Fruit fly (Drosophila melanogaster) whole organism, embryonic: Measurements from ENCODE around the gene CG3862.

ENCODE experiments used
- Abd-B ChIP-seq: fragments of 200-800 bp; sonication (Bioruptor generic); optimal IDR thresholded peaks from 2 replicates; lab custom pipeline; 2018; ENCODE audit warnings: missing biosample characterization, mild to moderate bottlenecking, missing genetic modification characterization, moderate library complexity
- Ada2b ChIP-seq: fragments of 200-800 bp; sonication (Bioruptor generic); IDR thresholded peaks from 2 replicates; pipeline ENCODE4 v1.3.6; 2022; ENCODE audit warnings: missing biosample characterization, missing genetic modification characterization
- CG10979 ChIP-seq: fragments of 200-800 bp; sonication (Bioruptor generic); optimal IDR thresholded peaks from 2 replicates; lab custom pipeline; 2018; ENCODE audit warnings: missing biosample characterization, mild to moderate bottlenecking, missing genetic modification characterization, moderate library complexity
- CG11504 ChIP-seq: fragments of 200-800 bp; sonication (Bioruptor generic); optimal IDR thresholded peaks from 3 replicates; lab custom pipeline; 2019; ENCODE audit warnings: missing biosample characterization, mild to moderate bottlenecking, missing genetic modification characterization, moderate library complexity
- CG12219 ChIP-seq: fragments of 200-800 bp; sonication (Bioruptor generic); optimal IDR thresholded peaks from 3 replicates; lab custom pipeline; 2018; ENCODE audit warnings: missing biosample characterization, mild to moderate bottlenecking, missing genetic modification characterization
- CG12769 ChIP-seq: fragments of 200-800 bp; sonication (Bioruptor generic); optimal IDR thresholded peaks from 2 replicates; lab custom pipeline; 2019; ENCODE audit warnings: missing biosample characterization, mild to moderate bottlenecking, missing genetic modification characterization, moderate library complexity
- CG14050 ChIP-seq: fragments of 200-800 bp; sonication (Bioruptor generic); IDR thresholded peaks from 3 replicates; pipeline ENCODE4 v1.3.6; 2022; ENCODE audit warnings: missing biosample characterization, missing genetic modification characterization
- CG14965 ChIP-seq: fragments of 200-800 bp; sonication (Bioruptor generic); optimal IDR thresholded peaks from 2 replicates; lab custom pipeline; 2016; ENCODE audit warnings: missing biosample characterization, missing genetic modification characterization, borderline replicate concordance
- CG15011 ChIP-seq: fragments of 200-800 bp; sonication (Bioruptor generic); optimal IDR thresholded peaks from 3 replicates; lab custom pipeline; 2018; ENCODE audit warnings: missing biosample characterization, mild to moderate bottlenecking, missing genetic modification characterization
- CG1603 ChIP-seq: fragments of 200-800 bp; sonication (Bioruptor generic); optimal IDR thresholded peaks from 2 replicates; lab custom pipeline; 2019; ENCODE audit warnings: missing biosample characterization, mild to moderate bottlenecking, missing genetic modification characterization, moderate library complexity
- CG1647 ChIP-seq: fragments of 200-800 bp; sonication (Bioruptor generic); optimal IDR thresholded peaks from 3 replicates; lab custom pipeline; 2016; ENCODE audit warnings: missing biosample characterization, missing genetic modification characterization
- CG17359 ChIP-seq: fragments of 200-800 bp; sonication (Bioruptor generic); optimal IDR thresholded peaks from 3 replicates; lab custom pipeline; 2018; ENCODE audit warnings: missing biosample characterization, mild to moderate bottlenecking, missing genetic modification characterization, moderate library complexity
- CG2199 ChIP-seq: fragments of 200-800 bp; sonication (Bioruptor generic); IDR thresholded peaks from 3 replicates; pipeline ENCODE4 v1.3.6; 2022; ENCODE audit warnings: missing biosample characterization, missing genetic modification characterization
- CG31441 ChIP-seq: fragments of 200-800 bp; sonication (Bioruptor generic); IDR thresholded peaks from 2 replicates; pipeline ENCODE4 v1.3.6; 2022; ENCODE audit warnings: missing biosample characterization, missing genetic modification characterization
- CG34224 ChIP-seq: fragments of 200-800 bp; sonication (Bioruptor generic); IDR thresholded peaks from 3 replicates; pipeline ENCODE4 v1.3.6; 2022; ENCODE audit warnings: missing biosample characterization, missing genetic modification characterization; ENCODE audit not compliant: partially characterized antibody
- CG34376 ChIP-seq: fragments of 200-800 bp; sonication (Bioruptor generic); optimal IDR thresholded peaks from 2 replicates; lab custom pipeline; 2018; ENCODE audit warnings: missing biosample characterization, mild to moderate bottlenecking, missing genetic modification characterization
- CG3838 ChIP-seq: fragments of 200-800 bp; sonication (Bioruptor generic); optimal IDR thresholded peaks from 3 replicates; lab custom pipeline; 2016; ENCODE audit warnings: missing biosample characterization, missing genetic modification characterization
- CG4282 ChIP-seq: fragments of 200-800 bp; sonication (Bioruptor generic); optimal IDR thresholded peaks from 2 replicates; lab custom pipeline; 2016; ENCODE audit warnings: missing biosample characterization, missing genetic modification characterization
- CG4617 ChIP-seq: fragments of 200-800 bp; sonication (Bioruptor generic); optimal IDR thresholded peaks from 3 replicates; lab custom pipeline; 2016; ENCODE audit warnings: missing biosample characterization, missing genetic modification characterization, borderline replicate concordance
- CG4854 ChIP-seq: fragments of 200-800 bp; sonication (Bioruptor generic); optimal IDR thresholded peaks from 2 replicates; lab custom pipeline; 2016; ENCODE audit warnings: missing biosample characterization, missing genetic modification characterization, inconsistent platforms
- CG6254 ChIP-seq: fragments of 200-800 bp; sonication (Bioruptor generic); optimal IDR thresholded peaks from 3 replicates; lab custom pipeline; 2017; ENCODE audit warnings: mild to moderate bottlenecking, missing biosample characterization, missing genetic modification reagents, missing genetic modification characterization
- CG6791 ChIP-seq: fragments of 200-800 bp; sonication (Bioruptor generic); IDR thresholded peaks from 3 replicates; pipeline ENCODE4 v1.3.6; 2022; ENCODE audit warnings: missing biosample characterization, missing genetic modification characterization; ENCODE audit not compliant: partially characterized antibody
- CG9876 ChIP-seq: fragments of 200-800 bp; sonication (Bioruptor generic); optimal IDR thresholded peaks from 2 replicates; lab custom pipeline; 2016; ENCODE audit warnings: missing biosample characterization, missing genetic modification characterization
- CHES-1-like ChIP-seq: fragments of 200-800 bp; sonication (Bioruptor generic); optimal IDR thresholded peaks from 2 replicates; lab custom pipeline; 2016; ENCODE audit warnings: missing biosample characterization, missing genetic modification characterization
- Elba2 ChIP-seq: fragments of 200-800 bp; sonication (Bioruptor generic); optimal IDR thresholded peaks from 3 replicates; lab custom pipeline; 2016; ENCODE audit warnings: missing biosample characterization, missing genetic modification characterization
- HHEX ChIP-seq: fragments of 200-800 bp; sonication (Bioruptor generic); optimal IDR thresholded peaks from 3 replicates; lab custom pipeline; 2017; ENCODE audit warnings: missing biosample characterization, mild to moderate bottlenecking, missing genetic modification characterization, missing genetic modification reagents
- HLH4C ChIP-seq: fragments of 200-800 bp; sonication (Bioruptor generic); IDR thresholded peaks from 3 replicates; pipeline ENCODE4 v1.3.6; 2022; ENCODE audit warnings: missing biosample characterization, missing genetic modification characterization; ENCODE audit not compliant: partially characterized antibody
- Oaz ChIP-seq: fragments of 200-800 bp; sonication (Bioruptor generic); IDR thresholded peaks from 2 replicates; pipeline ENCODE4 v1.3.6; 2022; ENCODE audit warnings: missing biosample characterization, missing genetic modification characterization
- Oli ChIP-seq: fragments of 200-800 bp; sonication (Bioruptor generic); optimal IDR thresholded peaks from 2 replicates; lab custom pipeline; 2018; ENCODE audit warnings: missing biosample characterization, mild to moderate bottlenecking, missing genetic modification characterization, moderate library complexity
- PHDP ChIP-seq: fragments of 200-800 bp; sonication (Bioruptor generic); optimal IDR thresholded peaks from 3 replicates; lab custom pipeline; 2018; ENCODE audit warnings: missing biosample characterization, mild to moderate bottlenecking, missing genetic modification characterization, moderate library complexity
- Pdp1 ChIP-seq, 2 experiments: fragments of 200-800 bp; sonication (Bioruptor generic); optimal IDR thresholded peaks; 3 replicates each; lab custom pipeline; 2016; ENCODE audit warnings: missing biosample characterization in 2 of 2, missing genetic modification characterization in 2 of 2, mild to moderate bottlenecking in 1 of 2, moderate library complexity in 1 of 2
- Rfx ChIP-seq: fragments of 200-800 bp; sonication (Bioruptor generic); IDR thresholded peaks from 2 replicates; pipeline ENCODE4 v1.3.6; 2022; ENCODE audit warnings: missing biosample characterization, missing genetic modification characterization
- fu2 ChIP-seq: fragments of 200-800 bp; sonication (Bioruptor generic); optimal IDR thresholded peaks from 2 replicates; lab custom pipeline; 2016; ENCODE audit warnings: missing biosample characterization, missing genetic modification characterization
- gt ChIP-seq: fragments of 200-800 bp; sonication (Bioruptor generic); IDR thresholded peaks from 2 replicates; pipeline ENCODE4 v1.3.6; 2022; ENCODE audit warnings: missing biosample characterization, missing genetic modification characterization
- hkb ChIP-seq, 2 experiments: fragments of 200-800 bp in 1 of 2; fragments of >200 bp in 1 of 2; sonication (Bioruptor generic) in 1 of 2; IDR thresholded peaks in 1 of 2; optimal IDR thresholded peaks in 1 of 2; 2 replicates each; pipeline versions ENCODE4 v1.3.6 to Lab custom; 2017 to 2022; ENCODE audit warnings: missing biosample characterization in 1 of 2, missing genetic modification characterization in 1 of 2
- ken ChIP-seq: fragments of 200-800 bp; sonication (Bioruptor generic); IDR thresholded peaks from 3 replicates; pipeline ENCODE4 v1.3.6; 2022; ENCODE audit warnings: missing biosample characterization, missing genetic modification characterization
- klu ChIP-seq: fragments of 200-800 bp; sonication (Bioruptor generic); IDR thresholded peaks from 2 replicates; pipeline ENCODE4 v1.3.6; 2022; ENCODE audit warnings: missing biosample characterization, missing genetic modification characterization
- maf-S ChIP-seq: fragments of 200-800 bp; sonication (Bioruptor generic); optimal IDR thresholded peaks from 2 replicates; lab custom pipeline; 2016; ENCODE audit warnings: missing biosample characterization, missing genetic modification characterization
- mam ChIP-seq: fragments of 200-800 bp; sonication (Bioruptor generic); optimal IDR thresholded peaks from 3 replicates; lab custom pipeline; 2016; ENCODE audit warnings: missing biosample characterization, missing genetic modification characterization
- rib ChIP-seq: fragments of 200-800 bp; sonication (Bioruptor generic); IDR thresholded peaks from 2 replicates; pipeline ENCODE4 v1.3.6; 2022; ENCODE audit warnings: missing biosample characterization, missing genetic modification characterization
- ro ChIP-seq: fragments of 200-800 bp; sonication (Bioruptor generic); IDR thresholded peaks from 2 replicates; pipeline ENCODE4 v1.3.6; 2022; ENCODE audit warnings: missing biosample characterization, missing genetic modification characterization
- sc ChIP-seq, 3 experiments: fragments of >200 bp in 2 of 3; fragments of 200-800 bp in 1 of 3; sonication (Bioruptor generic) in 1 of 3; optimal IDR thresholded peaks; 2 replicates in 2 of 3; 3 replicates in 1 of 3; lab custom pipeline; 2017; ENCODE audit warnings: mild to moderate bottlenecking in 1 of 3, missing biosample characterization in 1 of 3, missing genetic modification characterization in 1 of 3, missing genetic modification reagents in 1 of 3
- seq ChIP-seq: fragments of 200-800 bp; sonication (Bioruptor generic); IDR thresholded peaks from 2 replicates; pipeline ENCODE4 v1.3.6; 2022; ENCODE audit warnings: missing biosample characterization, missing genetic modification characterization
- shn ChIP-seq: fragments of 200-800 bp; sonication (Bioruptor generic); optimal IDR thresholded peaks from 3 replicates; lab custom pipeline; 2016; ENCODE audit warnings: missing biosample characterization, missing genetic modification characterization
- sna ChIP-seq: fragments of 200-800 bp; sonication (Bioruptor generic); IDR thresholded peaks from 2 replicates; pipeline ENCODE4 v1.3.6; 2022; ENCODE audit warnings: missing biosample characterization, missing genetic modification characterization; ENCODE audit not compliant: partially characterized antibody
- stc ChIP-seq: fragments of 200-800 bp; sonication (Bioruptor generic); IDR thresholded peaks from 2 replicates; pipeline ENCODE4 v1.3.6; 2022; ENCODE audit warnings: missing biosample characterization, missing genetic modification characterization
- twi ChIP-seq: fragments of 200-800 bp; optimal IDR thresholded peaks from 2 replicates; lab custom pipeline; 2019; ENCODE audit warnings: missing biosample characterization, mild to moderate bottlenecking, missing genetic modification characterization, moderate library complexity
- wek ChIP-seq: fragments of 200-800 bp; sonication (Bioruptor generic); optimal IDR thresholded peaks from 3 replicates; lab custom pipeline; 2018; ENCODE audit warnings: missing biosample characterization, mild to moderate bottlenecking, missing genetic modification characterization, moderate library complexity
- yki ChIP-seq: fragments of >200 bp; optimal IDR thresholded peaks from 3 replicates; lab custom pipeline; 2018

Gene CG3862

DNA sequence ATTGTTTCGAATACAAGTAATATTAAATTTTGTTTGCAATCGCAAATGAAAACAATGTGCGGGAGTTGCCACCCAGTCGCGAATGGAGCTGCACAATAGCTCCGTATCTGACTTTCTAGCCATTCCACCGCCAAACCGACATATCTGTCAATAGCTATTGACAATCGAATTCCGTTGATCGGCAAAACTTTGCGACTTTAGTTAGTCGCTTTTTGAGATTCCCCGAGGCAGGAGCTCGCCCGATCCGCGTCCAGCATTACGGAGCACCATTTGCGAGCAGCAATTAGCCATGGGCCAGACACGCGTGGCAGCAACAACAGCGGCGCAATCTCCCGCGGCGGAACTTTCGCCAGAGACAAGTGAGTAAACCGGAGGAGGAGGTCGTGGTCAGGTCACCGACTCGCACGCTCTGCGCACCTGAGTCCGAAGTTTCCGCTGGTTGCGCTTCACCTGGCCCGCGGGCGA, 27.0 kb upstream of the CG3862 start, which contains the start of the genes CG4291 and kraken (continued):
- TF ChIP-seq CG4854 (GFP tag; lab: Kevin White, UChicago) (no peak), seq (GFP tag; lab: Robert Waterston, UW) (no peak), CG10979 (tag; lab: Kevin White, UChicago) (peak; percentile 3), CG14050 (GFP tag; lab: Robert Waterston, UW) (peak; percentile 42; the same call in 2 of the 3 replicates), ro (no peak), sna (peak; percentile 67), shn (GFP tag; lab: Kevin White, UChicago) (peak; percentile 59), HHEX (GFP tag; lab: Kevin White, UChicago) (peak; percentile 39), CG4617 (peak; percentile 94), CG31441 (peak; percentile 49; the same call in 1 of the 2 replicates), HLH4C (GFP tag; lab: Robert Waterston, UW) (peak; percentile 67), CG4282 (GFP tag; lab: Kevin White, UChicago) (no peak), twi (peak; percentile 34), CG6791 (GFP tag; lab: Robert Waterston, UW) (peak; percentile 56; the same call in 1 of the 3 replicates), Oli (tag; lab: Kevin White, UChicago) (no peak), ken (peak; percentile 63; the same call in 2 of the 3 replicates), CG1603 (tag; lab: Kevin White, UChicago) (peak; percentile 81), Rfx (GFP tag; lab: Robert Waterston, UW) (peak; percentile 89), CG9876 (GFP tag; lab: Kevin White, UChicago) (no peak), hkb (optimal IDR thresholded peaks at IDR 0.05; lab: Kevin White, UChicago) (no peak), hkb (GFP tag; IDR thresholded peaks at IDR 0.05; lab: Robert Waterston, UW) (no peak; the same call in 1 of the 2 replicates), CG34224 (GFP tag; lab: Robert Waterston, UW) (0 out of 3 replicates have a peak, but pooled peaks have one; percentile 41), CG34376 (GFP tag; lab: Kevin White, UChicago) (peak; percentile 58), maf-S (GFP tag; lab: Kevin White, UChicago) (peak; percentile 53), CG6254 (GFP tag; lab: Kevin White, UChicago) (no peak), fu2 (peak; percentile 39), rib (peak; percentile 57), CG14965 (GFP tag; lab: Kevin White, UChicago) (no peak), yki (no peak), sc (optimal IDR thresholded peaks at IDR 0.05; lab: Kevin White, UChicago) (no peak), sc (GFP tag; optimal IDR thresholded peaks at IDR 0.05; lab: Kevin White, UChicago) (no peak), Pdp1 (GFP tag; optimal IDR thresholded peaks at IDR 0.05; lab: Kevin White, UChicago) (peak; percentile 60 to 70), PHDP (tag; lab: Kevin White, UChicago) (peak; percentile 48), CG12219 (GFP tag; lab: Kevin White, UChicago) (no peak), klu (GFP tag; lab: Robert Waterston, UW) (peak; percentile 47; the same call in 1 of the 2 replicates), CG15011 (no peak), CG17359 (tag; lab: Kevin White, UChicago) (peak; percentile 24), CG11504 (tag; lab: Kevin White, UChicago) (peak; percentile 50), CHES-1-like (GFP tag; lab: Kevin White, UChicago) (peak; percentile 78), Elba2 (no peak), CG2199 (GFP tag; lab: Robert Waterston, UW) (peak; percentile 57; the same call in 1 of the 3 replicates), Abd-B (no peak), mam (GFP tag; lab: Kevin White, UChicago) (peak; percentile 59), Oaz (GFP tag; lab: Robert Waterston, UW) (0 out of 2 replicates have a peak, but pooled peaks have one; percentile 12), CG12769 (peak; percentile 73), Ada2b (GFP tag; lab: Robert Waterston, UW) (0 out of 2 replicates have a peak, but pooled peaks have one; percentile 24), stc (GFP tag; lab: Robert Waterston, UW) (no peak), wek (GFP tag; lab: Kevin White, UChicago) (no peak), CG1647 (no peak), gt (no peak), CG3838 (no peak)
